Worm (Caenorhabditis elegans): ENCODE measurements around the gene lgc-57.
A peak's percentile ranks its signal among the peaks of the same experiment; 100 is the strongest.

lgc-57 gene

DNA sequence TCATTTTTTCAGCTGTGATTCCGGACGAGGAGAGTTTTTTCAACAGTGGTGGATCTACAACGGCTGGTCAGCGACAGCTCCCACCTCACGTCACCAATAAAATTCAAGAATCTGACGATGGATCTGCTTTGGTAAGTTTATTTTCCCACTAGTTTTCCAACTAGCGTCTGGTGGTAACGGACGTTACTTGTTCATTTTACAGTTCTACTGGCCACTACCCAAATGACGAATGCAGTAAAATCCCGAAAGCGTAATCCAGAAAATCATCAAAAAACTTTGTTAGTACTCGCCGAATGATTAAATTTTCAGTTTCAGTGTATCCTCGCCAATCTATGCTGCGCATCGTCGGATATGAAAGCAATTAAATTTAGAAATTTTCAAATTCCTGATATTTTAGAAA, 35.2 kb upstream of the lgc-57 start:
- no peak for TF ChIP-seq hlh-1 (tag; optimal IDR thresholded peaks at IDR 0.05)
- no peak for TF ChIP-seq nhr-2 (tag; optimal IDR thresholded peaks at IDR 0.05)
- no peak for TF ChIP-seq sptf-1 (tag; optimal IDR thresholded peaks at IDR 0.05)
- no peak for TF ChIP-seq ceh-43 (GFP tag; optimal IDR thresholded peaks at IDR 0.05)
- no peak for TF ChIP-seq ceh-83 (GFP tag; optimal IDR thresholded peaks at IDR 0.05)
- TF ChIP-seq lsy-2 (tag; optimal IDR thresholded peaks at IDR 0.05): no peak
- TF ChIP-seq flh-1 (GFP tag; optimal IDR thresholded peaks at IDR 0.05): no peak
- no peak for TF ChIP-seq lin-13 (tag; optimal IDR thresholded peaks at IDR 0.05)
- no peak for TF ChIP-seq unc-62 (GFP tag; optimal IDR thresholded peaks at IDR 0.05)

DNA sequence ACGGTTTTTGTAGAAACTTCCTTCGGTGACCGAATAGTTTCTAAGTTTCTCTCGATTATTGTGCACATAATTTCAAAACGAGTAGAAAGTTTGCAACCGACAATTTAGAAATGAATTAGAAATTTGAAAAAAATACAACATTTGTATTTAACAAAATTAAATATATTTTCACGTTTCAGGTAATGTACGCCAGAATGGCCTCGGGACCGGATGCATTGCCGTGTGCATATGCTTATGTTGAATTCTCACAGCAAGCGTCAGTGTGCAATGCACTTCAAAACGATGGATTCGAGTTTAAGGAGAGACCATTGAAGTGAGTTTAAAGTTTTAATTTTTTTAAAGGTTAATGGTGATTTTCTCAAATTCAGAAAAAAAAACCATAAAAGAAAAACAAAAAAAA, 33.9 kb upstream of the lgc-57 start, which contains the start of gene marc-2:
Gene marc-2, minus strand, starts transcription at position 101 of the 400 bp plus-strand sequence.
- TF ChIP-seq tbx-8 (GFP tag; optimal IDR thresholded peaks at IDR 0.05): no peak
- no peak for TF ChIP-seq mls-2 (tag; optimal IDR thresholded peaks at IDR 0.05)
- TF ChIP-seq ceh-43 (GFP tag; optimal IDR thresholded peaks at IDR 0.05): no peak
- no peak for TF ChIP-seq lsy-2 (tag; optimal IDR thresholded peaks at IDR 0.05)
- TF ChIP-seq elt-1 (tag; optimal IDR thresholded peaks at IDR 0.05; ENCODE audit: borderline replicate concordance, insufficient read depth): no peak
- no peak for TF ChIP-seq unc-62 (GFP tag; optimal IDR thresholded peaks at IDR 0.05)
- no peak for TF ChIP-seq nhr-76 (tag; optimal IDR thresholded peaks at IDR 0.05)
- no peak for TF ChIP-seq nhr-12 (tag; optimal IDR thresholded peaks at IDR 0.05)
- no peak for TF ChIP-seq cnd-1 (tag; optimal IDR thresholded peaks at IDR 0.05)
- TF ChIP-seq hlh-1 (tag; optimal IDR thresholded peaks at IDR 0.05): no peak
- no peak for TF ChIP-seq sptf-1 (tag; optimal IDR thresholded peaks at IDR 0.05)
- no peak for TF ChIP-seq M03D4.4 (tag; optimal IDR thresholded peaks at IDR 0.05)
- no peak for TF ChIP-seq pha-4 (tag; optimal IDR thresholded peaks at IDR 0.05)
- no peak for TF ChIP-seq ztf-11 (tag; optimal IDR thresholded peaks at IDR 0.05)

DNA sequence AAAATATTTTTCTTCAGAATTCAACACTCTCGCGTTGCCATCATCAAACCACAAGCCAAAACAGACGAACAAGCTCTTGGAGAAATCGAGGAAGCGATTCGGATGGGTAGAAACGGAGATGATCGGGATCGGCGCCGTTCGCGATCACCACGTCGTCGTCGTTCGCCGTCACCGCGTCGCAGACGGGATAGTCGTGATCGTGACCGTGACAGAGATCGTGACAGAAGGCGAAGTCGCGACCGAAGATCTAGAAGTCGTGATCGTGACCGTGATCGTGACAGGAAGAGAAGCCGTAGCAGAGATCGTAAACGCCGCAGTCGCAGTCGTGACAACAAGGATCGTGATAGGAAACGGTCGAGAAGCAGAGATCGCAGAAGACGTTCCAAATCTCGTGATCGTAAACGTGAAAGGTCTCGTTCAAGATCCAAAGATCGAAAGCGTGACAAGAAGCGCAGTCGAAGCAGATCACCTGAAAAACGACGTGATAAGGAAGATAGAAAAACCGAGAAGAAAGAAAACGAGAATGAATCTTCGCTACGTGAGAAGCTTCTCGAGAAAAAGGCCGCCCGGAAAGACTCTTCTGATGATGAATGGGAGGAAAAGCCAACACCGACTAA, 33.3 kb upstream of the lgc-57 start:
- TF ChIP-seq drap-1 (GFP tag; optimal IDR thresholded peaks at IDR 0.05) (no peak), lin-32 (GFP tag; optimal IDR thresholded peaks at IDR 0.05) (no peak), elt-3 (tag; optimal IDR thresholded peaks at IDR 0.05) (no peak), lin-13 (tag; optimal IDR thresholded peaks at IDR 0.05) (no peak), mab-5 (tag; optimal IDR thresholded peaks at IDR 0.05) (no peak), zip-8 (tag; optimal IDR thresholded peaks at IDR 0.05) (no peak), sem-2 (GFP tag; optimal IDR thresholded peaks at IDR 0.05) (no peak), sptf-1 (tag; optimal IDR thresholded peaks at IDR 0.05) (no peak), snpc-4 (tag; optimal IDR thresholded peaks at IDR 0.05) (no peak), lsy-2 (tag; optimal IDR thresholded peaks at IDR 0.05) (no peak)

DNA sequence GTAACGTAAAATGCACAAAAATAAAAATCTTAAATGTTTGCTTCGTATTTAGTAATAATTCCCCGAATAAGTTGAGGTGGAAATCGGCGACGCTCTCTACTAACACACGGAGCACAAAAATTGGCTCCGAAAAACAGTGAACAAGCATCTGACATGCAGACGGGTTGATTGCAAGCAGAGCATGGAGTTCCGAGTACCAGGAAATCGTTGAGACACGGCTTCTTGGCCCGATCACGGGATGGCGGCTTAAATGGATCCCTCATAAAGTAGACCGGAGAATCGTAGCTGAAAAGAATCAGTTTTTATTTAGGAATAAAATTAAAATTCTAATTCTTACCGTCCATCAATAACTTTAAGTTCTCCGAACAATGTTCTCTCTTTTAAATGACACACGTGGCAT, 32.5 kb upstream of the lgc-57 start:
- TF ChIP-seq ceh-83 (GFP tag; optimal IDR thresholded peaks at IDR 0.05) (peak; percentile 15), mab-5 (tag; optimal IDR thresholded peaks at IDR 0.05) (no peak)

DNA sequence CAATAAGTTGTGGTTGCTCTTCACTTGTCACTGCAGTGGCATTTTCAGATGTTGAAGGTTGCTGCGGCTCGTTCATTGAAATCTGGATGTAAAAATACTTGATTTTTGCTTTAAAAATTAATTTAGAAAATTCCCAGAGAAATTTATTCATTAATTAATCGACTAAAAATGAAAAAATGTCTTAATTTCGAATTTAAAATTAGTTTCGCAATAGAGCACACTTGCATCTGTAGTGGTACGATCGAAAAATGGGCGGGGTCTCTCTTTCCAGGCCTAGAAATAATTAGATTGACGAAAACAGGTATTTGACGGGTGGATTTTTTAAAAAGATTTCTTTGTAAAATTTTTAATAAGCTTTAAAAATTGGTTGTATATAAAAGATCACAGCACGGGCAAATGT, 32.1 kb upstream of the lgc-57 start, which contains the start of gene D2089.8:
Gene D2089.8, minus strand, starts transcription at position 84 of the 400 bp plus-strand sequence.
- peak; percentile 43 for TF ChIP-seq ces-1 (GFP tag; optimal IDR thresholded peaks at IDR 0.05)
- TF ChIP-seq nhr-2 (tag; optimal IDR thresholded peaks at IDR 0.05): no peak
- peak; percentile 51 for TF ChIP-seq ceh-39 (tag; optimal IDR thresholded peaks at IDR 0.05)

DNA sequence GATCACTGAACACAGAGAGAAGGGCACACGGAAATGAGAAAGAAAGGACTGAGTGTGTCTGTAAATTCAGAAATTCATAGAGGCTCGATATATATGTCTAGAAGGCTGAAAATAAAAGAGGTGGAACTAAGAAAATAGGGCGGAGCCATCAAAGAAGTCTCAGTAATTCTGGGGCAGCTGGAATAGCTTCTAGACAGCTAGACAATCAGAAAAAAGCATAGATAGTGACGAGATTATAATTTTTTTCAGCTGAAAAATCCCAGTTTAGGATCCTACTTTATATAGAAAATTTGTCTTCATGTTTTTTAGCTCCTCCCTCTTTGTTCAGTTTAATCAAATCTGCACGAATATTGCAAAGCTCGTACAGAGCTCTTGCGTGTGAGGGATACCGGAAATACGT, 29.8 kb upstream of the lgc-57 start, which contains the start of gene D2089.3:
Gene D2089.3, minus strand, starts transcription at position 101 of the 400 bp plus-strand sequence.
- TF ChIP-seq nhr-2 (tag; optimal IDR thresholded peaks at IDR 0.05): no peak
- no peak for TF ChIP-seq ces-1 (GFP tag; optimal IDR thresholded peaks at IDR 0.05)
- TF ChIP-seq blmp-1 (tag; optimal IDR thresholded peaks at IDR 0.05): no peak
- no peak for TF ChIP-seq hlh-1 (tag; optimal IDR thresholded peaks at IDR 0.05)
- no peak for TF ChIP-seq zip-8 (tag; optimal IDR thresholded peaks at IDR 0.05)
- no peak for TF ChIP-seq cnd-1 (tag; optimal IDR thresholded peaks at IDR 0.05)
- TF ChIP-seq flh-1 (GFP tag; optimal IDR thresholded peaks at IDR 0.05): no peak

DNA sequence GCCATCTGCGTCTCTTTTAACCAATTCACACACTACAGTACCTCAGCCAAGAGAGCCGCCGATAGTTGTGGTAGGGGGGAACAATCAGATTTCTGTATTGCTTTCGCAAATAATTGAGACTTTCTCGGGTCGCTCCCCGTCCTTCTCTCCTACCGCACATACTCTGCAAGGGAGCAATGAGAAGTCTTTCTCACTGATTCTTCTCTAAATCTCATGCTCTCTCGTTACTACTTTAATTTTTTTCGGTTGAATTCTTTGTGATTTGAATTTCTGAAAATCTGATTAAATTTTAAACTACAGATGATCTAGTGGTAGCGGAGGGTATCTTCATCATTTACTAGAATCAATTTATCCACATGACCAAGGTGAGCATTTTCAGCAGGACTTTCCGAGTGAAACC, 19.5 kb upstream of the lgc-57 start, which contains the start of gene ptb-1:
Gene ptb-1, plus strand, starts transcription at position 301 of the 400 bp plus-strand sequence.
- TF ChIP-seq nhr-76 (tag; optimal IDR thresholded peaks at IDR 0.05) (no peak), ceh-43 (GFP tag; optimal IDR thresholded peaks at IDR 0.05) (no peak), flh-1 (GFP tag; optimal IDR thresholded peaks at IDR 0.05) (no peak), unc-39 (tag; optimal IDR thresholded peaks at IDR 0.05) (no peak), hlh-1 (tag; optimal IDR thresholded peaks at IDR 0.05) (no peak), sem-2 (GFP tag; optimal IDR thresholded peaks at IDR 0.05) (no peak), zip-8 (tag; optimal IDR thresholded peaks at IDR 0.05) (no peak), ces-1 (GFP tag; optimal IDR thresholded peaks at IDR 0.05) (no peak), lin-32 (GFP tag; optimal IDR thresholded peaks at IDR 0.05) (no peak), nhr-237 (tag; optimal IDR thresholded peaks at IDR 0.05) (no peak), blmp-1 (tag; optimal IDR thresholded peaks at IDR 0.05) (no peak), nhr-2 (tag; optimal IDR thresholded peaks at IDR 0.05) (no peak), elt-1 (tag; optimal IDR thresholded peaks at IDR 0.05; ENCODE audit: borderline replicate concordance, insufficient read depth) (no peak), pha-4 (tag; optimal IDR thresholded peaks at IDR 0.05) (no peak), mls-2 (tag; optimal IDR thresholded peaks at IDR 0.05) (no peak), drap-1 (GFP tag; optimal IDR thresholded peaks at IDR 0.05) (no peak), mab-5 (tag; optimal IDR thresholded peaks at IDR 0.05) (no peak)

All from whole organism, mixed stage, embryonic.